Fruit fly (Drosophila melanogaster): ENCODE results near the gene CG9522.

dm6 chrX:14836425-14836824, 12.2 kb downstream of the CG9522 start, which contains the start of gene CG14410:
- no peak for TF ChIP-seq CG10348 (GFP tag; IDR thresholded peaks at IDR 0.05)
- no peak for TF ChIP-seq CG12605 (GFP tag; IDR thresholded peaks at IDR 0.05)
- TF ChIP-seq CG34367 (tag; optimal IDR thresholded peaks at IDR 0.05), result no peak
- TF ChIP-seq rn (GFP tag; IDR thresholded peaks at IDR 0.05), result no peak
- TF ChIP-seq fd96Ca (GFP tag; IDR thresholded peaks at IDR 0.05), result no peak
